Worm (Caenorhabditis elegans): ENCODE data around the gene chil-26.
"Not testable (repeated sequence)": the region's sequence is repeated elsewhere in the genome, so short reads cannot be mapped to it uniquely, and the experiment has no call there.

The chil-26 gene

ce11 chrII:9474367-9475105 lies at the start of gene chil-26, which contains the start of gene chil-25:
TSS of gene chil-26 (plus strand) at chrII:9475055.
TSS of gene chil-25 (minus strand) at chrII:9474467.
- TF ChIP-seq unc-62 (GFP tag; optimal IDR thresholded peaks at IDR 0.05): no peak

DNA sequence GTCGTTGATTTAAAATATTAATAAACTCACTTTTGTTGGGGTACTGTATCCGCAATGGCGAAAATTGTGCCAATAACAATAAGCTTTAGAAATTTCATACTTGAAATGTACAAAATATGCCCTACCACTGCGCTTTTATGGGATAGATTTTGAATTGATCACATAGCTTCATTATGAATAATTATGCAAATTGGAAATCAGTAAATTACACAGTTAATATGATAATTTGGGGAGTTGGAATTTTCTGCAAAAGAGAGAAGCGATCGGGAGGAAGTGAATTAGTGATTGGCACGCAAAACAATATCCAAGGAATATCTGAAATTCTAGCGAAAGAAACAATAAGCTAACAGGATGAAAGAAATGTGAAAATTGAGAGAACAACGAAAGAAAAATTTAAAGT lies 48.8 kb upstream of the chil-26 start, which contains the start of gene M176.10:
TSS of gene M176.10 (minus strand) at position 101 of the 400 bp plus-strand sequence.
- TF ChIP-seq unc-62 (GFP tag; optimal IDR thresholded peaks at IDR 0.05): no peak

ce11 chrII:9427644-9428043 lies 47.2 kb upstream of the chil-26 start, which contains the start of gene M176.5:
TSS of gene M176.5 (minus strand) at chrII:9427744.
- TF ChIP-seq unc-62 (GFP tag; optimal IDR thresholded peaks at IDR 0.05): no peak

DNA sequence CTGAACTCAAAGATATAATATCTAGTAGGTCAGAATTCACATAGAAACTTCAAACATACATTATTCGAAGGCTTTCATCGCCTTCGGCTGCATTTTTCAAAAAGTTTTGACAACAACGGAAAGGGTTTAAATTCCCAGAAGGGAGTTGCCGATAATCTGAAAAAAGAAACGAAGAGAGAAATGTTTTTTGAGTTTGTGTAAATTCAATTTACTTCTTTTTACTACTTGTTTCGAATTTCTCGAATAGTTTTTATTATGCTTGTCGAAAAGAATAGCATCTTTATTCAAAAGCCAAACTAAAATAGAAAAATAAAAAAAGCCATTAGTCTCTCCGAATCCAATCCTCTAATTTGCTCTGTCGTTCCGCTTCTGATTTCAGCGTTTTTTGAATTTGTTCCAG lies 43.7 kb upstream of the chil-26 start:
- TF ChIP-seq unc-62 (GFP tag; optimal IDR thresholded peaks at IDR 0.05): no peak

DNA sequence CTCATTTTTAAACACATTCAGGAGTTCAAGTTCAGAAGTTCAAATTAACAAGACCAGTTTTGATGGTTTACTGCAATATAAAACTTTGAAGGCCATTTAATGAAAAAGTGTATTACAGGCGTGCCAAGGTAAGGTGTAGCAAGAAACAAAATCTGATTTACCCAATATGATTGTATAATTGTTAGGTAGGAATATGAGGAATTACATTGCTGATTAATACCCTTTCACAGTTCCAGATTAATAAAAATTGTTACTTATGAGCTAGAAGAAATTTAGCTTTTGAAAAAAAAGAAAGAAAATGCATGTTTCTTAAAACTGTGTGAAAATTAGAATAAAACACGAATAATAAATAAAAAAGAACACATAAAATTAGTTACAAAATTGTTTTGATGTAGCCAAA lies 41.2 kb upstream of the chil-26 start, which contains the start of gene kin-15:
TSS of gene kin-15 (minus strand) at position 101 of the 400 bp plus-strand sequence.
- no peak for TF ChIP-seq unc-62 (GFP tag; optimal IDR thresholded peaks at IDR 0.05)

DNA sequence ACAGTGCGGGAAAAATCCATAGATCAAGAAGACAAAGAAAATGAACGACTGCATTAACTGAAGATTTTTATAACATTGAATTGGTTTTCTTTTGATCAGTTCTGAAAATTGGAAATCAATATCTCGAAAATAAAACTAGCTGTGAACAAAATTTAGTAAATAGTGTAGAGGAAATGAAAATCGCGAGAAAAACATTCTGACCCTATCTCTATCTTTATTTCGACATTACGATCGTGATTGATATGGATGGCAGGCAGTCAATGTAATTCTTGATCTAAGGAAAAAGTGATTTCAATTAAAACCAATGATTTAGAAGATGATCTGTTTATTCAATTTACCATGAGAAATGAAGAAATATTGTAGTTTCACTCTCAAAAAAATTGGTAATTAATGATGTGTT lies 38.8 kb upstream of the chil-26 start, which contains the start of gene kin-16:
TSS of gene kin-16 (minus strand) at position 101 of the 400 bp plus-strand sequence.
- no peak for TF ChIP-seq unc-62 (GFP tag; optimal IDR thresholded peaks at IDR 0.05)

ce11 chrII:9438227-9438626 lies 36.6 kb upstream of the chil-26 start, which contains the start of gene chil-13:
TSS of gene chil-13 (minus strand) at chrII:9438327.
- TF ChIP-seq unc-62 (GFP tag; optimal IDR thresholded peaks at IDR 0.05): no peak

DNA sequence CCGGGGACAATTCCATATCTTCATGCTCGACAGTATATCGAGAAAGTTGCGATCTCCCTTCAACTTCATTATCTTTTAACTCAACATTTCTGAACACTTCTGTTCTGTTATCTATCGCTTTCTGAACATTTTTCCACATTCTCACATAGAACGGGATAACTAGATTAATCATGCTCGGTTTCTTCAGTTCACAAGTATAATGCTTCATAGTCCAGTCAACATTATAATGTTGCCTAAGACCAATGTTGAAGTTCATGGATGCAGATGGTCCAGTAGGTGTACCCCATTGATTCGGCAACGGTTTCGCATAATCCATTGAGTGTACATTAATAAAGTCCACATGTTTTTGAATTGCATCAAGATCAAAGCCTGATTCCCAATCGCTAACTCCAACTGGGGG lies 36.0 kb upstream of the chil-26 start:
- no peak for TF ChIP-seq unc-62 (GFP tag; optimal IDR thresholded peaks at IDR 0.05)

- no peak for TF ChIP-seq unc-62 (GFP tag; optimal IDR thresholded peaks at IDR 0.05)
Observed at ce11 chrII:9440060-9440459, 34.8 kb upstream of the chil-26 start, which contains the start of gene chil-17. TSS of gene chil-17 (minus strand) at chrII:9440160.

- no peak for TF ChIP-seq unc-62 (GFP tag; optimal IDR thresholded peaks at IDR 0.05)
Observed at ce11 chrII:9441838-9442237, 33.0 kb upstream of the chil-26 start, which contains the start of gene chil-16. TSS of gene chil-16 (minus strand) at chrII:9441938.

ce11 chrII:9443522-9443921 lies 31.3 kb upstream of the chil-26 start, which contains the start of gene chil-15:
TSS of gene chil-15 (minus strand) at chrII:9443622.
- TF ChIP-seq unc-62 (GFP tag; optimal IDR thresholded peaks at IDR 0.05): no peak

DNA sequence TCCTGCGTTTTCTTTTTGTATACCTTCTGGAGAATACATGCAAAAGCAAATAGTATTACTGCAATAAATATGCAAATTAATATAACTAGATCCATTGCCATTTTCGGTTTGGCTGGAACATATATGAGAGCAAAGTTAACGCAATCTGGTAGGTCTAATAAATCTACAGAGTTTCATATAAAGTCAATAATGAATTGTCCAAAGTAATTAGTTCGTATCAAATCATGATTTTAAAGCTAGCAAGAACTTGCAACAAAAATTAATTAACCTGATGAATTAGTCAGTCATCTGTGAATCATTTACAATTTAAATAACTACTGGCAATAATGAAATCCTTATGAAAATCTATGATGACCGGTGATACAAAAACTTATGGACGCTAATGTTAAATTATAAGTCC lies 29.5 kb upstream of the chil-26 start, which contains the start of gene R09D1.13:
TSS of gene R09D1.13 (minus strand) at position 101 of the 400 bp plus-strand sequence.
- no peak for TF ChIP-seq unc-62 (GFP tag; optimal IDR thresholded peaks at IDR 0.05)

DNA sequence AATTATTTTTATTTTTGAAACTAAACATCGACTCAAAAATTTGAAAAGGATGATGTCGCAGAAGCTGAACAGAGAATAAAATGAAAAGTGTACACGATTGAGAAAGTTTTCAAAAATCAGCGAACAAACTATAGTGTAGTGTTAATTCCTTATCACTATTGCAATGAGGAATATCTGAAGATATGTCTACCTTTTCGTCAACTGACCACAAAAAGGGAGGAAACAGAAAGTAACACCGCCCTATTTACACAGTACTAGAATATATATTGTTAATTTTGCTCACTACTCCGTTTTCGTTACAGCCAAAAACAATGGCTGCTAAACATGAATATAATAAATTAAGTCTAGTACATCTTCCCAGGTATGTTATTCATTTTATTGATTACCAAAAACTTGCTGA lies 26.9 kb upstream of the chil-26 start, which contains the start of gene chil-18:
TSS of gene chil-18 (plus strand) at position 301 of the 400 bp plus-strand sequence.
- no peak for TF ChIP-seq unc-62 (GFP tag; optimal IDR thresholded peaks at IDR 0.05)

- not testable (repeated sequence) for TF ChIP-seq unc-62 (GFP tag; optimal IDR thresholded peaks at IDR 0.05)
Observed at ce11 chrII:9452172-9452571, 22.7 kb upstream of the chil-26 start, which contains the start of gene R09D1.12. TSS of gene R09D1.12 (minus strand) at chrII:9452272.

ce11 chrII:9454304-9454703 lies 20.6 kb upstream of the chil-26 start, which contains the start of gene chil-19:
TSS of gene chil-19 (minus strand) at chrII:9454404.
- TF ChIP-seq unc-62 (GFP tag; optimal IDR thresholded peaks at IDR 0.05): no peak

DNA sequence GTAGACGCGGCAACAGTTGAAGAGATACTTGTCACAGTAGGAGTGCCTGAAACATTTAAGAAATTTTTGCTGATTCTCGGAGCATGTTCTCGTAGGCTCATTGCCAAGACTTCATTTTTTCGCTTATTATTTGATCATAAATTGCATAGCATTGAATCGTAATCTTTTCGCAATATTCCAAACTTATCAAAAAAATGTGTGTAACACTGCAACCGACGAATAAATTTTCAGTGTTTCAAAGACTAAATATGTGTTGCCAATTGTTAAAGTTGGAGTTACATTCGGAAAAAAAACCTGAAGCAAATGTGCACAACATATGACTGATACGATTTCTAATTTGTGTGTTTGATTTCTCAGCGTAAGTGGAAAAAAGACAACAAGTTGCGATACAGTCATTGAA lies 15.4 kb upstream of the chil-26 start, which contains the start of gene R09D1.14:
TSS of gene R09D1.14 (minus strand) at position 101 of the 400 bp plus-strand sequence.
- not testable (repeated sequence) for TF ChIP-seq unc-62 (GFP tag; optimal IDR thresholded peaks at IDR 0.05)

All from whole organism, dauer.